Fruit fly (Drosophila melanogaster): ENCODE results near the gene CG31862.

Gene CG31862

DNA sequence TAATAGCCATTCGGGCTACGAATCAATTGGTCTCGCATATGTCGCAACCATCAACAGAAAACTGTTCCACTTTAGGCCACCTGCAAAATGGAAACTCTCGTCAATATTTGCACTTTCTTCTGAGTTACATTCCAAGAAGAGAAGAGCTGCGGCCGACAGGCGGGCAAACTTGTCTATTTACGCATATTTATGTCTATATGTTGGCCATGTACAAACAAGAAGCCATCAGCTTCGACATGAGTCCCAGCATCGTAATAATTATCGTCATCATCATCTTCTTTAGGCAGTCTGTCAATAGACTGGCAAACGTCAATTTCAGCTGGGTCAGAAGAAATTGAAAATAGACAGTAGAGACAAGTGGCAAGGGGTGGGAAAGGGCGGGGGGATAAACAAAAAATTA is 33.1 kb downstream of the CG31862 start (continued):
- TF ChIP-seq CG10274 (GFP tag; optimal IDR thresholded peaks at IDR 0.05) = peak; percentile 20
- TF ChIP-seq trem (tag; optimal IDR thresholded peaks at IDR 0.05) = peak; percentile 29
- peak; percentile 70; the same call in 2 of the 3 replicates for TF ChIP-seq sr (GFP tag; IDR thresholded peaks at IDR 0.05)
- peak; percentile 50 for TF ChIP-seq bcd (GFP tag; optimal IDR thresholded peaks at IDR 0.05)
- peak in 1 of 2 experiments; percentile 20 for TF ChIP-seq insv (GFP tag; optimal IDR thresholded peaks at IDR 0.05)
- 0 out of 3 replicates have a peak, but pooled peaks have one; percentile 29 for TF ChIP-seq CG7357 (GFP tag; IDR thresholded peaks at IDR 0.05)
- TF ChIP-seq CG4707 (GFP tag; optimal IDR thresholded peaks at IDR 0.05) = peak; percentile 82
- peak; percentile 71 for TF ChIP-seq CG6254 (GFP tag; optimal IDR thresholded peaks at IDR 0.05)
- TF ChIP-seq chn (GFP tag; optimal IDR thresholded peaks at IDR 0.05) = no peak
- TF ChIP-seq amos (GFP tag; IDR thresholded peaks at IDR 0.05; ENCODE audit: partially characterized antibody) = no peak
- TF ChIP-seq CG31365 (tag; optimal IDR thresholded peaks at IDR 0.05) = peak; percentile 59
- no peak for TF ChIP-seq vfl (GFP tag; optimal IDR thresholded peaks at IDR 0.05)
- peak; percentile 35 for TF ChIP-seq scrt (GFP tag; optimal IDR thresholded peaks at IDR 0.05)
- TF ChIP-seq CG11085 (GFP tag; IDR thresholded peaks at IDR 0.05) = no peak
- no peak for TF ChIP-seq Tbp (GFP tag; optimal IDR thresholded peaks at IDR 0.05)
- peak; percentile 32 for TF ChIP-seq Hmr (GFP tag; optimal IDR thresholded peaks at IDR 0.05)
- TF ChIP-seq crc (GFP tag; optimal IDR thresholded peaks at IDR 0.05) = peak; percentile 16
- TF ChIP-seq Aef1 (GFP tag; IDR thresholded peaks at IDR 0.05) = no peak
- TF ChIP-seq CG12299 (tag; optimal IDR thresholded peaks at IDR 0.05) = peak; percentile 55
- no peak for TF ChIP-seq ftz-f1 (GFP tag; optimal IDR thresholded peaks at IDR 0.05)
- TF ChIP-seq tin (GFP tag; optimal IDR thresholded peaks at IDR 0.05) = peak; percentile 24
- no peak for TF ChIP-seq Abd-B (GFP tag; optimal IDR thresholded peaks at IDR 0.05)
- TF ChIP-seq fu2 (GFP tag; optimal IDR thresholded peaks at IDR 0.05) = no peak
- TF ChIP-seq CG8388 (GFP tag; optimal IDR thresholded peaks at IDR 0.05) = peak; percentile 58
- peak; percentile 76 for TF ChIP-seq CG6813 (GFP tag; optimal IDR thresholded peaks at IDR 0.05)
- TF ChIP-seq CG10209 (GFP tag; optimal IDR thresholded peaks at IDR 0.05) = peak; percentile 65
- no peak for TF ChIP-seq CG9437 (GFP tag; optimal IDR thresholded peaks at IDR 0.05)
- TF ChIP-seq Hsf (GFP tag; optimal IDR thresholded peaks at IDR 0.05) = peak; percentile 10
- no peak for TF ChIP-seq cwo (GFP tag; optimal IDR thresholded peaks at IDR 0.05)
- no peak for TF ChIP-seq Bteb2 (GFP tag; optimal IDR thresholded peaks at IDR 0.05)
- TF ChIP-seq p53 (GFP tag; optimal IDR thresholded peaks at IDR 0.05) = peak; percentile 42
- peak; percentile 40 for TF ChIP-seq Meics (GFP tag; optimal IDR thresholded peaks at IDR 0.05)
- peak; percentile 53 for TF ChIP-seq CG7556 (GFP tag; optimal IDR thresholded peaks at IDR 0.05)
- peak; percentile 61 for TF ChIP-seq dmrt99B (tag; optimal IDR thresholded peaks at IDR 0.05)
- TF ChIP-seq CG16815 (GFP tag; optimal IDR thresholded peaks at IDR 0.05) = no peak
- no peak for TF ChIP-seq wdn (GFP tag; IDR thresholded peaks at IDR 0.05)
- no peak for TF ChIP-seq D19B (GFP tag; optimal IDR thresholded peaks at IDR 0.05)
- no peak for TF ChIP-seq corto (GFP tag; optimal IDR thresholded peaks at IDR 0.05)
- no peak; the same call in 2 of the 3 replicates for TF ChIP-seq CG6791 (GFP tag; IDR thresholded peaks at IDR 0.05; ENCODE audit: partially characterized antibody)
- TF ChIP-seq repo (GFP tag; optimal IDR thresholded peaks at IDR 0.05) = peak; percentile 36
- no peak for TF ChIP-seq CkIIα-i1 (GFP tag; IDR thresholded peaks at IDR 0.05)
- TF ChIP-seq fd3F (GFP tag; optimal IDR thresholded peaks at IDR 0.05) = peak; percentile 1
- no peak for TF ChIP-seq CG15073 (GFP tag; optimal IDR thresholded peaks at IDR 0.05)
- TF ChIP-seq CG42726 (GFP tag; IDR thresholded peaks at IDR 0.05; ENCODE audit: partially characterized antibody) = no peak
- TF ChIP-seq Fer1 (GFP tag; optimal IDR thresholded peaks at IDR 0.05) = peak; percentile 20
- no peak for TF ChIP-seq chinmo (GFP tag; IDR thresholded peaks at IDR 0.05; ENCODE audit: partially characterized antibody)
- TF ChIP-seq Hr39 (optimal IDR thresholded peaks at IDR 0.05) = no peak
- TF ChIP-seq en (GFP tag; optimal IDR thresholded peaks at IDR 0.05) = peak; percentile 6
- 0 out of 2 replicates have a peak, but pooled peaks have one; percentile 6 for TF ChIP-seq gt (GFP tag; IDR thresholded peaks at IDR 0.05)
- peak; percentile 41; the same call in 1 of the 2 replicates for TF ChIP-seq Rx (GFP tag; IDR thresholded peaks at IDR 0.05)
- peak; percentile 47 for TF ChIP-seq CG3281 (GFP tag; optimal IDR thresholded peaks at IDR 0.05)
